Fruit fly (Drosophila melanogaster) whole organism, embryonic: ENCODE data around the gene CG6236.

ENCODE experiments used
- ATbp ChIP-seq: fragments of 200-800 bp; sonication (Bioruptor generic); optimal IDR thresholded peaks from 2 replicates; lab custom pipeline; 2017; ENCODE audit warnings: missing biosample characterization, mild to moderate bottlenecking, missing genetic modification characterization, missing genetic modification reagents
- Asciz ChIP-seq: fragments of 200-800 bp; sonication (Bioruptor generic); optimal IDR thresholded peaks from 2 replicates; lab custom pipeline; 2017; ENCODE audit warnings: missing biosample characterization, mild to moderate bottlenecking, missing genetic modification characterization, missing genetic modification reagents
- CG10543 ChIP-seq: fragments of 200-800 bp; sonication (Bioruptor generic); optimal IDR thresholded peaks from 3 replicates; lab custom pipeline; 2017; ENCODE audit warnings: missing biosample characterization, mild to moderate bottlenecking, missing genetic modification characterization, moderate library complexity
- CG11456 ChIP-seq: fragments of 200-800 bp; sonication (Bioruptor generic); IDR thresholded peaks from 3 replicates; pipeline ENCODE4 v1.3.6; 2022; ENCODE audit warnings: missing biosample characterization, missing genetic modification characterization
- CG12236 ChIP-seq: fragments of 200-800 bp; sonication (Bioruptor generic); optimal IDR thresholded peaks from 2 replicates; lab custom pipeline; 2016; ENCODE audit warnings: missing biosample characterization, missing genetic modification characterization
- CG13123 ChIP-seq: fragments of 200-800 bp; sonication (Bioruptor generic); optimal IDR thresholded peaks from 2 replicates; lab custom pipeline; 2016; ENCODE audit warnings: missing biosample characterization, missing genetic modification characterization
- CG13775 ChIP-seq: fragments of 200-800 bp; sonication (Bioruptor generic); optimal IDR thresholded peaks from 3 replicates; lab custom pipeline; 2017; ENCODE audit warnings: missing biosample characterization, mild to moderate bottlenecking, missing genetic modification characterization
- CG13894 ChIP-seq: fragments of 200-800 bp; sonication (Bioruptor generic); optimal IDR thresholded peaks from 3 replicates; lab custom pipeline; 2018; ENCODE audit warnings: missing biosample characterization, mild to moderate bottlenecking, missing genetic modification characterization, moderate library complexity
- CG1529 ChIP-seq: fragments of 200-800 bp; sonication (Bioruptor generic); optimal IDR thresholded peaks from 3 replicates; lab custom pipeline; 2018; ENCODE audit warnings: missing biosample characterization, missing genetic modification characterization
- CG17328 ChIP-seq: fragments of 200-800 bp; sonication (Bioruptor generic); IDR thresholded peaks from 2 replicates; pipeline ENCODE4 v1.3.6; 2022; ENCODE audit warnings: missing biosample characterization, missing genetic modification characterization
- CG2120 ChIP-seq: fragments of 200-800 bp; sonication (Bioruptor generic); optimal IDR thresholded peaks from 3 replicates; lab custom pipeline; 2016; ENCODE audit warnings: missing biosample characterization, missing genetic modification characterization
- CG2202 ChIP-seq: fragments of 200-800 bp; sonication (Bioruptor generic); optimal IDR thresholded peaks from 2 replicates; lab custom pipeline; 2018; ENCODE audit warnings: missing biosample characterization, mild to moderate bottlenecking, missing genetic modification characterization
- CG34376 ChIP-seq: fragments of 200-800 bp; sonication (Bioruptor generic); optimal IDR thresholded peaks from 2 replicates; lab custom pipeline; 2018; ENCODE audit warnings: missing biosample characterization, mild to moderate bottlenecking, missing genetic modification characterization
- CG6683 ChIP-seq: fragments of 200-800 bp; sonication (Bioruptor generic); optimal IDR thresholded peaks from 2 replicates; lab custom pipeline; 2017; ENCODE audit warnings: missing biosample characterization, mild to moderate bottlenecking, missing genetic modification characterization, missing genetic modification reagents
- CG6854 ChIP-seq: fragments of 200-800 bp; sonication (Bioruptor generic); optimal IDR thresholded peaks from 3 replicates; lab custom pipeline; 2017; ENCODE audit warnings: missing biosample characterization, mild to moderate bottlenecking, missing genetic modification characterization
- CG7357 ChIP-seq: fragments of 200-800 bp; sonication (Bioruptor generic); IDR thresholded peaks from 3 replicates; pipeline ENCODE4 v1.3.6; 2022; ENCODE audit warnings: missing biosample characterization, missing genetic modification characterization
- CG7839 ChIP-seq: fragments of 200-800 bp; sonication (Bioruptor generic); optimal IDR thresholded peaks from 3 replicates; lab custom pipeline; 2018; ENCODE audit warnings: missing biosample characterization, mild to moderate bottlenecking, missing genetic modification characterization, moderate library complexity
- CG9932 ChIP-seq: fragments of 200-800 bp; sonication (Bioruptor generic); IDR thresholded peaks from 2 replicates; pipeline ENCODE4 v1.3.6; 2022; ENCODE audit warnings: missing biosample characterization, missing genetic modification characterization
- CHES-1-like ChIP-seq: fragments of 200-800 bp; sonication (Bioruptor generic); optimal IDR thresholded peaks from 2 replicates; lab custom pipeline; 2016; ENCODE audit warnings: missing biosample characterization, missing genetic modification characterization
- CkIIα-i1 ChIP-seq: fragments of 200-800 bp; sonication (Bioruptor generic); IDR thresholded peaks from 2 replicates; pipeline ENCODE4 v1.3.6; 2022; ENCODE audit warnings: missing biosample characterization, missing genetic modification characterization
- CoRest ChIP-seq: fragments of 200-800 bp; sonication (Bioruptor generic); optimal IDR thresholded peaks from 3 replicates; lab custom pipeline; 2018; ENCODE audit warnings: missing biosample characterization, mild to moderate bottlenecking, missing genetic modification characterization, moderate library complexity
- Dad ChIP-seq: fragments of 200-800 bp; sonication (Bioruptor generic); optimal IDR thresholded peaks from 3 replicates; lab custom pipeline; 2016; ENCODE audit warnings: missing biosample characterization, missing genetic modification characterization
- Ets65A ChIP-seq: fragments of 200-800 bp; sonication (Bioruptor generic); peaks from one replicate; lab custom pipeline; 2016; ENCODE audit warnings: missing biosample characterization, missing genetic modification characterization
- Gug ChIP-seq: fragments of 200-800 bp; sonication (Bioruptor generic); IDR thresholded peaks from 4 replicates; pipeline ENCODE4 v1.3.6; 2022; ENCODE audit warnings: missing biosample characterization, missing genetic modification characterization
- MTF-1 ChIP-seq: fragments of 200-800 bp; sonication (Bioruptor generic); optimal IDR thresholded peaks from 2 replicates; lab custom pipeline; 2018; ENCODE audit warnings: missing biosample characterization, mild to moderate bottlenecking, missing genetic modification characterization, borderline replicate concordance
- Oaz ChIP-seq: fragments of 200-800 bp; sonication (Bioruptor generic); IDR thresholded peaks from 2 replicates; pipeline ENCODE4 v1.3.6; 2022; ENCODE audit warnings: missing biosample characterization, missing genetic modification characterization
- Ravus ChIP-seq: fragments of 200-800 bp; sonication (Bioruptor generic); IDR thresholded peaks from 2 replicates; pipeline ENCODE4 v1.3.6; 2022; ENCODE audit warnings: missing biosample characterization, missing genetic modification characterization
- Sox100B ChIP-seq: fragments of 200-800 bp; sonication (Bioruptor generic); optimal IDR thresholded peaks from 3 replicates; lab custom pipeline; 2018; ENCODE audit warnings: missing biosample characterization, mild to moderate bottlenecking, missing genetic modification characterization
- Stat92E ChIP-seq, 3 experiments: fragments of >200 bp in 2 of 3; fragments of 200-800 bp in 1 of 3; sonication (Bioruptor generic) in 1 of 3; optimal IDR thresholded peaks; 2 replicates each; lab custom pipeline; 2017 to 2019; ENCODE audit warnings: missing biosample characterization in 3 of 3, missing genetic modification characterization in 3 of 3, mild to moderate bottlenecking in 1 of 3, moderate library complexity in 1 of 3
- az2 ChIP-seq: fragments of 200-800 bp; sonication (Bioruptor generic); optimal IDR thresholded peaks from 3 replicates; lab custom pipeline; 2016; ENCODE audit warnings: missing biosample characterization, missing genetic modification characterization
- bigmax ChIP-seq: fragments of 200-800 bp; sonication (Bioruptor generic); optimal IDR thresholded peaks from 2 replicates; lab custom pipeline; 2018; ENCODE audit warnings: missing biosample characterization, mild to moderate bottlenecking, missing genetic modification characterization
- caup ChIP-seq: fragments of 200-800 bp; sonication (Bioruptor generic); optimal IDR thresholded peaks from 3 replicates; lab custom pipeline; 2017; ENCODE audit warnings: missing biosample characterization, mild to moderate bottlenecking, missing genetic modification characterization, moderate library complexity; ENCODE audit not compliant: severe bottlenecking
- chm ChIP-seq: fragments of 200-800 bp; sonication (Bioruptor generic); IDR thresholded peaks from 2 replicates; pipeline ENCODE4 v1.3.6; 2022; ENCODE audit warnings: missing biosample characterization, missing genetic modification characterization
- crp ChIP-seq, 2 experiments: fragments of 200-800 bp; sonication (Bioruptor generic); optimal IDR thresholded peaks; 2 replicates in 1 of 2; 3 replicates in 1 of 2; lab custom pipeline; 2017; ENCODE audit warnings: missing biosample characterization in 2 of 2, missing genetic modification characterization in 2 of 2, mild to moderate bottlenecking in 1 of 2, moderate library complexity in 1 of 2
- dm ChIP-seq: fragments of 200-800 bp; sonication (Bioruptor generic); optimal IDR thresholded peaks from 3 replicates; lab custom pipeline; 2016; ENCODE audit warnings: missing biosample characterization, missing genetic modification characterization
- dpn ChIP-seq, 2 experiments: fragments of 200-800 bp; sonication (Bioruptor generic); optimal IDR thresholded peaks; 3 replicates each; lab custom pipeline; 2016; ENCODE audit warnings: missing biosample characterization in 2 of 2, missing genetic modification characterization in 2 of 2
- eve ChIP-seq, 2 experiments: fragments of >200 bp; optimal IDR thresholded peaks; 2 replicates each; lab custom pipeline; 2017; ENCODE audit warnings: missing biosample characterization in 2 of 2, missing genetic modification characterization in 2 of 2
- gt ChIP-seq: fragments of 200-800 bp; sonication (Bioruptor generic); IDR thresholded peaks from 2 replicates; pipeline ENCODE4 v1.3.6; 2022; ENCODE audit warnings: missing biosample characterization, missing genetic modification characterization
- kni ChIP-seq: fragments of 200-800 bp; sonication (Bioruptor generic); optimal IDR thresholded peaks from 3 replicates; lab custom pipeline; 2017; ENCODE audit warnings: mild to moderate bottlenecking, missing biosample characterization, missing genetic modification reagents, missing genetic modification characterization
- luna ChIP-seq: fragments of 200-800 bp; sonication (Bioruptor generic); optimal IDR thresholded peaks from 2 replicates; lab custom pipeline; 2016; ENCODE audit warnings: missing biosample characterization, missing genetic modification characterization
- pfk ChIP-seq: fragments of 200-800 bp; sonication (Bioruptor generic); optimal IDR thresholded peaks from 2 replicates; lab custom pipeline; 2018; ENCODE audit warnings: missing biosample characterization, mild to moderate bottlenecking, missing genetic modification characterization, moderate library complexity
- seq ChIP-seq: fragments of 200-800 bp; sonication (Bioruptor generic); IDR thresholded peaks from 2 replicates; pipeline ENCODE4 v1.3.6; 2022; ENCODE audit warnings: missing biosample characterization, missing genetic modification characterization
- sna ChIP-seq: fragments of 200-800 bp; sonication (Bioruptor generic); IDR thresholded peaks from 2 replicates; pipeline ENCODE4 v1.3.6; 2022; ENCODE audit warnings: missing biosample characterization, missing genetic modification characterization; ENCODE audit not compliant: partially characterized antibody
- sr ChIP-seq: fragments of 200-800 bp; sonication (Bioruptor generic); IDR thresholded peaks from 3 replicates; pipeline ENCODE4 v1.3.6; 2022; ENCODE audit warnings: missing biosample characterization, missing genetic modification characterization
- tio ChIP-seq: fragments of 200-800 bp; sonication (Bioruptor generic); optimal IDR thresholded peaks from 2 replicates; lab custom pipeline; 2017; ENCODE audit warnings: missing biosample characterization, missing genetic modification characterization, inconsistent platforms
- trem ChIP-seq: fragments of 200-800 bp; optimal IDR thresholded peaks from 3 replicates; lab custom pipeline; 2019; ENCODE audit warnings: missing biosample characterization, mild to moderate bottlenecking, missing genetic modification characterization, moderate library complexity
- yki ChIP-seq: fragments of >200 bp; optimal IDR thresholded peaks from 3 replicates; lab custom pipeline; 2018
- z ChIP-seq: fragments of 200-800 bp; sonication (Bioruptor generic); IDR thresholded peaks from 3 replicates; pipeline ENCODE4 v1.3.6; 2022; ENCODE audit warnings: missing biosample characterization, missing genetic modification characterization
- zf30C ChIP-seq: fragments of 200-800 bp; sonication (Bioruptor generic); optimal IDR thresholded peaks from 3 replicates; lab custom pipeline; 2018; ENCODE audit warnings: missing biosample characterization, mild to moderate bottlenecking, missing genetic modification characterization
- zfh1 ChIP-seq: fragments of 200-800 bp; sonication (Bioruptor generic); IDR thresholded peaks from 3 replicates; pipeline ENCODE4 v1.3.6; 2022; ENCODE audit warnings: missing biosample characterization, missing genetic modification characterization

Gene CG6236

DNA sequence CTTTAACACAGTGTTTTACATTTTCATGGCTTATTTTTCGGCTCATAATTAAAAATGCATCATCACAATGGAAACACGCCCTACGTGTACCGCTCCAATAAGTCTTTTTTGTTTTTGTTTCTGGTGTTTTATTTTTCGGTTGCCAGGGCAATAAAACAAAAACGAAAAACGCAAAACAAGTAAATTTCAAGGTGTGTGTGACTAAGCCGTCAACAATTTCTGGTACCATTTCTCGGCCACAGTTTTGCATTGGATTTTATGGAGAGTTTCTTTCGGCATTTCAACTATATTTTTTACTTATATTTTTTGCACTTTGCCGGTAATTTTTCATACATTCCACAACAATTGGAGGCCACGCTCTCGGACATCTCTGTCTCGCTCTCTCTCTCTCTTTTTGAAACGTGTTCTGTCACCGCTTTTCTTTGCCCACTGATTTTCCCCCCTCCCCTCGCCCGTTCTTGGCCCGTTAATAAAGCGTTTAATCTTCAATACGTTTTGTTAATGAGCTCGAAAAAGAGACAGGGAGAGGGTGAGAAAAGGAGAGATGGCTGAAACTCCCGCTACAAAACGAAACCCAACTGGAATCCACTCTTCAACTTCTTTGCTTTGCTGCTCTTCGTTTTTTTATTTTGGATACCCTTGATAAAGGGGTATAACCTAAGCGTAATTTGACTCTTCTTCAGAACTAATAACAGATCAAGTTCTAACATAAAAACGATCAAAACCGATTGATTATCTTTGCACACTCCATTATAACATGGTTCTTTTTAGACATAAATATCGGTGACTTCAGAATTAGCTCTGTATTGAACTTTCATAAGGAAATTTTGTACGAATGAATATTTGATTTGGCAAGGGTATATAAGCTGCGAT is 34.8 kb downstream of the CG6236 start (continued):
- no peak for TF ChIP-seq tio (GFP tag; lab: Kevin White, UChicago)
- peak; percentile 29 for TF ChIP-seq Sox100B
- TF ChIP-seq CG9932 (GFP tag; lab: Robert Waterston, UW) = no peak
- TF ChIP-seq CG2120 = peak; percentile 45
- no peak for TF ChIP-seq CG12236
- TF ChIP-seq sna (GFP tag; lab: Robert Waterston, UW) = no peak
- TF ChIP-seq CG7839 (tag; lab: Kevin White, UChicago) = peak; percentile 59
- no peak for TF ChIP-seq CG1529
- no peak for TF ChIP-seq bigmax (GFP tag; lab: Kevin White, UChicago)
- TF ChIP-seq Ets65A = no peak
- TF ChIP-seq kni (GFP tag; lab: Kevin White, UChicago) = no peak
- TF ChIP-seq luna (GFP tag; lab: Kevin White, UChicago) = no peak
- TF ChIP-seq CG6854 (GFP tag; lab: Kevin White, UChicago) = no peak
- TF ChIP-seq Ravus (GFP tag; lab: Robert Waterston, UW) = no peak
- TF ChIP-seq Dad (GFP tag; lab: Kevin White, UChicago) = no peak
- no peak for TF ChIP-seq CG13775 (GFP tag; lab: Kevin White, UChicago)
- no peak for TF ChIP-seq chm (GFP tag; lab: Robert Waterston, UW)
- TF ChIP-seq CG10543 (GFP tag; lab: Kevin White, UChicago) = no peak
- TF ChIP-seq ATbp (GFP tag; lab: Kevin White, UChicago) = no peak
- no peak for TF ChIP-seq CG2202 (tag; lab: Kevin White, UChicago)
- no peak for TF ChIP-seq CG7357
- TF ChIP-seq Gug (GFP tag; lab: Robert Waterston, UW) = no peak
- TF ChIP-seq CG11456 = no peak
- TF ChIP-seq Stat92E (GFP tag; optimal IDR thresholded peaks at IDR 0.05; lab: Kevin White, UChicago) = peak in 2 of 3 experiments; percentile 8 to 11
- TF ChIP-seq zfh1 (GFP tag; lab: Robert Waterston, UW) = no peak
- TF ChIP-seq MTF-1 (GFP tag; lab: Kevin White, UChicago) = no peak
- TF ChIP-seq eve (GFP tag; optimal IDR thresholded peaks at IDR 0.05; lab: Kevin White, UChicago) = peak in 1 of 2 experiments; percentile 68
- TF ChIP-seq pfk (GFP tag; lab: Kevin White, UChicago) = no peak
- peak; percentile 0 for TF ChIP-seq CoRest (tag; lab: Kevin White, UChicago)
- peak; percentile 38 for TF ChIP-seq Asciz (GFP tag; lab: Kevin White, UChicago)
- no peak for TF ChIP-seq trem
- TF ChIP-seq sr = no peak
- TF ChIP-seq CHES-1-like (GFP tag; lab: Kevin White, UChicago) = no peak
- TF ChIP-seq gt = no peak
- no peak for TF ChIP-seq CkIIα-i1 (GFP tag; lab: Robert Waterston, UW)
- TF ChIP-seq CG6683 = no peak
- no peak for TF ChIP-seq CG17328 (GFP tag; lab: Robert Waterston, UW)
- no peak for TF ChIP-seq crp (GFP tag; optimal IDR thresholded peaks at IDR 0.05; lab: Kevin White, UChicago)
- TF ChIP-seq CG13123 (GFP tag; lab: Kevin White, UChicago) = no peak
- peak in 1 of 2 experiments; percentile 1 for TF ChIP-seq dpn (GFP tag; optimal IDR thresholded peaks at IDR 0.05; lab: Kevin White, UChicago)
- TF ChIP-seq zf30C = no peak
- no peak for TF ChIP-seq az2 (GFP tag; lab: Kevin White, UChicago)
- no peak for TF ChIP-seq dm (GFP tag; lab: Kevin White, UChicago)
- no peak for TF ChIP-seq Oaz (GFP tag; lab: Robert Waterston, UW)
- no peak for TF ChIP-seq seq
- TF ChIP-seq caup (GFP tag; lab: Kevin White, UChicago) = peak; percentile 8
- TF ChIP-seq CG13894 = no peak
- TF ChIP-seq z (GFP tag; lab: Robert Waterston, UW) = no peak
- TF ChIP-seq CG34376 (GFP tag; lab: Kevin White, UChicago) = no peak
- TF ChIP-seq yki (lab: Kevin White, UChicago) = no peak
